Worm (Caenorhabditis elegans) whole organism, L3 larva: ENCODE measurements around the gene grsp-2.

ENCODE experiments used
- R02D3.7 ChIP-seq: fragments of 150-350 bp; optimal IDR thresholded peaks from 2 replicates; lab custom pipeline; 2014; ENCODE audit warnings: missing biosample characterization, missing genetic modification characterization
- ZK546.5 ChIP-seq: sonication (generic microtip); optimal IDR thresholded peaks from 2 replicates; lab custom pipeline; 2017; ENCODE audit warnings: missing biosample characterization, missing genetic modification characterization
- aly-2 ChIP-seq: fragments of 150-350 bp; optimal IDR thresholded peaks from 2 replicates; lab custom pipeline; 2014; ENCODE audit warnings: missing biosample characterization, missing genetic modification characterization
- ama-1 ChIP-seq: fragments of 150-350 bp; optimal IDR thresholded peaks from 2 replicates; lab custom pipeline; 2018
- ceh-16 ChIP-seq: sonication (generic microtip); optimal IDR thresholded peaks from 2 replicates; lab custom pipeline; 2017; ENCODE audit warnings: missing biosample characterization, missing genetic modification characterization
- ceh-28 ChIP-seq: fragments of 150-350 bp; optimal IDR thresholded peaks from 2 replicates; lab custom pipeline; 2014; ENCODE audit warnings: missing biosample characterization, missing genetic modification reagents, missing genetic modification characterization
- ceh-82 ChIP-seq: fragments of 150-350 bp; optimal IDR thresholded peaks from 2 replicates; lab custom pipeline; 2014; ENCODE audit warnings: missing biosample characterization, missing genetic modification characterization
- ceh-9 ChIP-seq: sonication (generic microtip); optimal IDR thresholded peaks from 2 replicates; lab custom pipeline; 2018; ENCODE audit warnings: missing biosample characterization, missing genetic modification characterization
- daf-12 ChIP-seq: fragments of 150-350 bp; optimal IDR thresholded peaks from 2 replicates; lab custom pipeline; 2014; ENCODE audit warnings: missing biosample characterization, missing genetic modification reagents, missing genetic modification characterization
- egl-27 ChIP-seq: sonication (generic microtip); optimal IDR thresholded peaks from 4 replicates; lab custom pipeline; 2017; ENCODE audit warnings: missing biosample characterization, missing genetic modification reagents, missing genetic modification characterization
- egl-5 ChIP-seq: fragments of 150-350 bp; optimal IDR thresholded peaks from 2 replicates; lab custom pipeline; 2017; ENCODE audit warnings: missing biosample characterization, missing genetic modification reagents, missing genetic modification characterization, inconsistent platforms
- elt-1 ChIP-seq: fragments of 150-350 bp; optimal IDR thresholded peaks from 2 replicates; lab custom pipeline; 2014; ENCODE audit warnings: missing biosample characterization, missing genetic modification characterization
- elt-2 ChIP-seq: sonication (generic microtip); optimal IDR thresholded peaks from 2 replicates; lab custom pipeline; 2016; ENCODE audit warnings: missing genetic modification reagents, mild to moderate bottlenecking, missing genetic modification characterization, missing compliant biosample characterization
- elt-3 ChIP-seq, 3 experiments: fragments of 150-350 bp in 1 of 3; sonication (generic microtip) in 2 of 3; optimal IDR thresholded peaks; 2 replicates in 2 of 3; 4 replicates in 1 of 3; lab custom pipeline; 2014 to 2017; ENCODE audit warnings: missing biosample characterization in 3 of 3, missing genetic modification characterization in 3 of 3
- eor-1 ChIP-seq, 2 experiments: fragments of 150-350 bp; optimal IDR thresholded peaks; 2 replicates each; lab custom pipeline; 2014 to 2018; ENCODE audit warnings: missing biosample characterization in 2 of 2, missing genetic modification characterization in 2 of 2
- fkh-10 ChIP-seq: sonication (generic microtip); optimal IDR thresholded peaks from 2 replicates; lab custom pipeline; 2017; ENCODE audit warnings: missing biosample characterization, missing genetic modification reagents, missing genetic modification characterization
- fkh-2 ChIP-seq: fragments of 150-350 bp; optimal IDR thresholded peaks from 2 replicates; lab custom pipeline; 2014; ENCODE audit warnings: missing biosample characterization, missing genetic modification reagents, missing genetic modification characterization
- fos-1 ChIP-seq: fragments of 150-350 bp; optimal IDR thresholded peaks from 2 replicates; lab custom pipeline; 2014; ENCODE audit warnings: missing biosample characterization, missing genetic modification characterization
- hmg-11 ChIP-seq: sonication (generic microtip); optimal IDR thresholded peaks from 2 replicates; lab custom pipeline; 2016; ENCODE audit warnings: missing genetic modification characterization, missing compliant biosample characterization
- jun-1 ChIP-seq: fragments of 150-350 bp; optimal IDR thresholded peaks from 2 replicates; lab custom pipeline; 2014; ENCODE audit warnings: missing biosample characterization, missing genetic modification reagents, missing genetic modification characterization
- lin-15B ChIP-seq: fragments of 150-350 bp; optimal IDR thresholded peaks from 2 replicates; lab custom pipeline; 2014; ENCODE audit warnings: missing biosample characterization, missing genetic modification characterization
- lin-39 ChIP-seq: fragments of 150-350 bp; optimal IDR thresholded peaks from 2 replicates; lab custom pipeline; 2018; ENCODE audit warnings: missing biosample characterization, missing genetic modification reagents, missing genetic modification characterization
- lsy-12 ChIP-seq: sonication (generic microtip); optimal IDR thresholded peaks from 2 replicates; lab custom pipeline; 2016; ENCODE audit warnings: mild to moderate bottlenecking, missing genetic modification characterization, missing compliant biosample characterization
- mdl-1 ChIP-seq: fragments of 150-350 bp; optimal IDR thresholded peaks from 2 replicates; lab custom pipeline; 2014; ENCODE audit warnings: missing biosample characterization, missing genetic modification characterization
- mml-1 ChIP-seq: fragments of 150-350 bp; sonication (generic microtip); optimal IDR thresholded peaks from 3 replicates; lab custom pipeline; 2014; ENCODE audit warnings: missing biosample characterization, missing genetic modification characterization
- nfya-1 ChIP-seq: sonication (generic microtip); optimal IDR thresholded peaks from 2 replicates; lab custom pipeline; 2017; ENCODE audit warnings: missing genetic modification characterization, mild to moderate bottlenecking, missing compliant biosample characterization, antibody characterized with exemption, moderate library complexity; ENCODE audit not compliant: insufficient read depth
- nhr-11 ChIP-seq: fragments of 150-350 bp; optimal IDR thresholded peaks from 2 replicates; lab custom pipeline; 2014; ENCODE audit warnings: missing biosample characterization, missing genetic modification characterization
- nhr-12 ChIP-seq: fragments of 150-350 bp; optimal IDR thresholded peaks from 2 replicates; lab custom pipeline; 2014; ENCODE audit warnings: missing biosample characterization, missing genetic modification characterization
- nhr-23 ChIP-seq: fragments of 150-350 bp; optimal IDR thresholded peaks from 2 replicates; lab custom pipeline; 2014; ENCODE audit warnings: missing biosample characterization, missing genetic modification reagents, missing genetic modification characterization
- nhr-237 ChIP-seq: fragments of 150-350 bp; optimal IDR thresholded peaks from 2 replicates; lab custom pipeline; 2014; ENCODE audit warnings: missing biosample characterization, missing genetic modification characterization
- nhr-25 ChIP-seq: sonication (generic microtip); optimal IDR thresholded peaks from 2 replicates; lab custom pipeline; 2017; ENCODE audit warnings: missing biosample characterization, missing genetic modification characterization
- nhr-28 ChIP-seq: fragments of 150-350 bp; optimal IDR thresholded peaks from 2 replicates; lab custom pipeline; 2014; ENCODE audit warnings: missing biosample characterization, missing genetic modification characterization
- nhr-43 ChIP-seq: sonication (generic microtip); optimal IDR thresholded peaks from 2 replicates; lab custom pipeline; 2016; ENCODE audit warnings: mild to moderate bottlenecking, missing genetic modification characterization, missing compliant biosample characterization; ENCODE audit not compliant: poor library complexity, severe bottlenecking
- nhr-67 ChIP-seq: fragments of 150-350 bp; optimal IDR thresholded peaks from 2 replicates; lab custom pipeline; 2014; ENCODE audit warnings: missing biosample characterization, missing genetic modification characterization
- nhr-76 ChIP-seq: fragments of 150-350 bp; sonication (generic microtip); optimal IDR thresholded peaks from 5 replicates; lab custom pipeline; 2014; ENCODE audit warnings: missing biosample characterization, missing genetic modification characterization
- nhr-77 ChIP-seq: fragments of 150-350 bp; optimal IDR thresholded peaks from 2 replicates; lab custom pipeline; 2014; ENCODE audit warnings: missing biosample characterization, missing genetic modification characterization
- pha-4 ChIP-seq: fragments of 150-350 bp; optimal IDR thresholded peaks from 2 replicates; lab custom pipeline; 2014; ENCODE audit warnings: missing biosample characterization, missing genetic modification reagents, missing genetic modification characterization
- pqm-1 ChIP-seq: fragments of 150-350 bp; optimal IDR thresholded peaks from 2 replicates; lab custom pipeline; 2017; ENCODE audit warnings: missing biosample characterization, missing genetic modification characterization, inconsistent platforms
- sea-2 ChIP-seq: fragments of 150-350 bp; sonication (generic microtip); optimal IDR thresholded peaks from 4 replicates; lab custom pipeline; 2014; ENCODE audit warnings: missing biosample characterization, missing genetic modification reagents, missing genetic modification characterization
- skn-1 ChIP-seq: fragments of 150-350 bp; optimal IDR thresholded peaks from 2 replicates; lab custom pipeline; 2014; ENCODE audit warnings: missing biosample characterization, missing genetic modification characterization
- snpc-4 ChIP-seq: fragments of 150-350 bp; optimal IDR thresholded peaks from 2 replicates; lab custom pipeline; 2014; ENCODE audit warnings: missing biosample characterization, missing genetic modification characterization
- tbx-2 ChIP-seq: sonication (generic microtip); optimal IDR thresholded peaks from 2 replicates; lab custom pipeline; 2016; ENCODE audit warnings: mild to moderate bottlenecking, missing genetic modification characterization, missing compliant biosample characterization
- unc-39 ChIP-seq: sonication (generic microtip); optimal IDR thresholded peaks from 4 replicates; lab custom pipeline; 2017; ENCODE audit warnings: missing biosample characterization, missing genetic modification characterization
- unc-62 ChIP-seq: fragments of 150-350 bp; sonication (generic microtip); optimal IDR thresholded peaks from 4 replicates; lab custom pipeline; 2014; ENCODE audit warnings: missing biosample characterization, missing genetic modification reagents, missing genetic modification characterization
- zag-1 ChIP-seq: fragments of 150-350 bp; optimal IDR thresholded peaks from 2 replicates; lab custom pipeline; 2014; ENCODE audit warnings: missing biosample characterization, missing genetic modification characterization
- ztf-11 ChIP-seq: fragments of 150-350 bp; optimal IDR thresholded peaks from 2 replicates; lab custom pipeline; 2014; ENCODE audit warnings: missing biosample characterization, missing genetic modification characterization
- ztf-4 ChIP-seq: fragments of 150-350 bp; optimal IDR thresholded peaks from 2 replicates; lab custom pipeline; 2014; ENCODE audit warnings: missing biosample characterization, missing genetic modification characterization

The grsp-2 gene

ce11 chrIV:8793223-8793622 lies 22.9 kb upstream of the grsp-2 start:
- TF ChIP-seq lin-39 (tag; lab: Kevin White, UChicago) (no peak), nhr-43 (tag; lab: Kevin White, UChicago) (peak; percentile 63), nhr-77 (tag; lab: Kevin White, UChicago) (no peak), nhr-76 (tag; lab: Kevin White, UChicago) (no peak), aly-2 (no peak), egl-5 (tag; lab: Kevin White, UChicago) (no peak), fos-1 (tag; lab: Kevin White, UChicago) (no peak), ceh-82 (no peak), lin-15B (tag; lab: Kevin White, UChicago) (no peak), ceh-9 (tag; lab: Kevin White, UChicago) (no peak), elt-3 (tag; optimal IDR thresholded peaks at IDR 0.05; lab: Kevin White, UChicago) (peak; percentile 37 to 99 (median 61)), sea-2 (GFP tag; lab: Kevin White, UChicago) (no peak), nhr-67 (tag; lab: Kevin White, UChicago) (no peak), ZK546.5 (tag; lab: Kevin White, UChicago) (no peak), nfya-1 (tag; lab: Kevin White, UChicago) (peak; percentile 5), jun-1 (tag; lab: Kevin White, UChicago) (peak; percentile 24), ceh-16 (no peak), unc-62 (GFP tag; lab: Kevin White, UChicago) (peak; percentile 8), elt-2 (peak; percentile 70), ztf-11 (tag; lab: Kevin White, UChicago) (no peak), R02D3.7 (tag; lab: Kevin White, UChicago) (no peak), pqm-1 (tag; lab: Kevin White, UChicago) (peak; percentile 24), ceh-28 (tag; lab: Kevin White, UChicago) (peak; percentile 3), egl-27 (peak; percentile 40), nhr-23 (tag; lab: Kevin White, UChicago) (peak; percentile 93), nhr-237 (tag; lab: Kevin White, UChicago) (no peak), pha-4 (no peak), hmg-11 (peak; percentile 8), fkh-10 (GFP tag; lab: Kevin White, UChicago) (no peak), ama-1 (lab: Kevin White, UChicago) (peak; percentile 69), eor-1 (tag; optimal IDR thresholded peaks at IDR 0.05; lab: Kevin White, UChicago) (no peak), nhr-12 (tag; lab: Kevin White, UChicago) (no peak), skn-1 (no peak), nhr-25 (tag; lab: Kevin White, UChicago) (peak; percentile 77), unc-39 (no peak), nhr-28 (tag; lab: Kevin White, UChicago) (no peak), lsy-12 (tag; lab: Kevin White, UChicago) (peak; percentile 11), elt-1 (tag; lab: Kevin White, UChicago) (peak; percentile 37), snpc-4 (no peak), daf-12 (tag; lab: Kevin White, UChicago) (peak; percentile 52), mml-1 (tag; lab: Kevin White, UChicago) (no peak), ztf-4 (tag; lab: Kevin White, UChicago) (no peak), mdl-1 (tag; lab: Kevin White, UChicago) (no peak), tbx-2 (tag; lab: Kevin White, UChicago) (no peak), fkh-2 (no peak), nhr-11 (no peak), zag-1 (tag; lab: Kevin White, UChicago) (no peak)
